Fruit fly (Drosophila melanogaster) Kc167 (cell line): Measurements from ENCODE around the gene Wdr92.

Experiments
- Myc ChIP-seq: fragments of >200 bp; optimal IDR thresholded peaks from 2 replicates; lab custom pipeline; 2017; ENCODE audit warnings: missing external identifiers
- h ChIP-seq: fragments of >200 bp; optimal IDR thresholded peaks from 3 replicates; lab custom pipeline; 2018; ENCODE audit warnings: missing external identifiers
- insv ChIP-seq: fragments of >200 bp; optimal IDR thresholded peaks from 3 replicates; lab custom pipeline; 2018; ENCODE audit warnings: missing external identifiers
- psq ChIP-seq: fragments of >200 bp; optimal IDR thresholded peaks from 2 replicates; lab custom pipeline; 2017; ENCODE audit warnings: missing external identifiers
- ttk ChIP-seq: sonication (Bioruptor generic); optimal IDR thresholded peaks from 2 replicates; lab custom pipeline; 2017; ENCODE audit warnings: missing external identifiers

- TF ChIP-seq Myc (no peak), ttk (no peak), psq (lab: Kevin White, UChicago) (no peak), h (lab: Kevin White, UChicago) (no peak), insv (lab: Kevin White, UChicago) (no peak)
Observed at dm6 chr3L:17913966-17914540, 6.1 kb downstream of the Wdr92 start.
